Worm (Caenorhabditis elegans) whole organism, L4 larva: Measurements from ENCODE around the gene sph-1.

Experiments
- F37D6.2 ChIP-seq: sonication (generic microtip); optimal IDR thresholded peaks from 2 replicates; lab custom pipeline; 2016; ENCODE audit warnings: mild to moderate bottlenecking, missing genetic modification characterization, missing compliant biosample characterization
- F44E2.7 ChIP-seq: fragments of 200-800 bp; sonication (Bioruptor generic); IDR thresholded peaks from 2 replicates; pipeline ENCODE4 v2.1.2; 2022; ENCODE audit warnings: missing genetic modification characterization, missing compliant biosample characterization
- R02D3.7 ChIP-seq: fragments of 150-350 bp; sonication (generic microtip); optimal IDR thresholded peaks from 3 replicates; lab custom pipeline; 2014; ENCODE audit warnings: missing biosample characterization, missing genetic modification characterization
- Y105C5A.15 ChIP-seq: fragments of 200-800 bp; sonication (Bioruptor generic); IDR thresholded peaks from 2 replicates; pipeline ENCODE4 v1.3.6; 2022; ENCODE audit warnings: missing genetic modification characterization, missing compliant biosample characterization
- ZK546.5 ChIP-seq, 2 experiments: sonication (generic microtip); optimal IDR thresholded peaks; 2 replicates each; lab custom pipeline; 2017; ENCODE audit warnings: missing biosample characterization in 2 of 2, missing genetic modification characterization in 2 of 2
- ceh-28 ChIP-seq: fragments of 150-350 bp; optimal IDR thresholded peaks from 2 replicates; lab custom pipeline; 2014; ENCODE audit warnings: missing biosample characterization, missing genetic modification reagents, missing genetic modification characterization
- ceh-32 ChIP-seq: sonication (generic microtip); optimal IDR thresholded peaks from 2 replicates; lab custom pipeline; 2016; ENCODE audit warnings: mild to moderate bottlenecking, missing genetic modification characterization, missing compliant biosample characterization; ENCODE audit not compliant: poor library complexity
- ceh-44 ChIP-seq: fragments of 200-800 bp; sonication (Bioruptor generic); IDR thresholded peaks from 2 replicates; pipeline ENCODE4 v1.3.6; 2022; ENCODE audit warnings: missing genetic modification reagents, missing genetic modification characterization, missing compliant biosample characterization
- cey-2 ChIP-seq: sonication (generic microtip); optimal IDR thresholded peaks from 3 replicates; lab custom pipeline; 2017; ENCODE audit warnings: missing genetic modification characterization, mild to moderate bottlenecking, missing compliant biosample characterization, antibody characterized with exemption, borderline replicate concordance; ENCODE audit not compliant: insufficient read depth
- daf-16 ChIP-seq, 3 experiments: sonication (generic microtip); optimal IDR thresholded peaks; 2 replicates each; lab custom pipeline; 2016 to 2017; ENCODE audit warnings: missing genetic modification characterization in 3 of 3, missing genetic modification reagents in 3 of 3, mild to moderate bottlenecking in 2 of 3, missing compliant biosample characterization in 2 of 3, missing biosample characterization in 1 of 3, moderate library complexity in 1 of 3
- daf-8 ChIP-seq: fragments of 200-800 bp; sonication (Bioruptor generic); IDR thresholded peaks from 2 replicates; pipeline ENCODE4 v1.3.6; 2022; ENCODE audit warnings: missing genetic modification characterization, missing compliant biosample characterization
- dmd-6 ChIP-seq: fragments of 200-800 bp; sonication (Bioruptor generic); IDR thresholded peaks from 2 replicates; pipeline ENCODE4 v1.3.6; 2022; ENCODE audit warnings: missing genetic modification reagents, missing genetic modification characterization, missing compliant biosample characterization
- duxl-1 ChIP-seq: sonication (generic microtip); optimal IDR thresholded peaks from 2 replicates; lab custom pipeline; 2016; ENCODE audit warnings: mild to moderate bottlenecking, missing genetic modification characterization, moderate library complexity, missing compliant biosample characterization; ENCODE audit not compliant: poor library complexity
- dve-1 ChIP-seq: sonication (generic microtip); optimal IDR thresholded peaks from 2 replicates; lab custom pipeline; 2017; ENCODE audit warnings: antibody characterized with exemption, mild to moderate bottlenecking, missing genetic modification characterization, missing compliant biosample characterization; ENCODE audit not compliant: insufficient read depth
- egl-43 ChIP-seq: fragments of 200-800 bp; sonication (Bioruptor generic); IDR thresholded peaks from 2 replicates; pipeline ENCODE4 v1.3.6; 2022; ENCODE audit warnings: missing genetic modification reagents, missing genetic modification characterization, missing compliant biosample characterization
- hlh-11 ChIP-seq: fragments of 200-800 bp; sonication (Bioruptor generic); optimal IDR thresholded peaks from 2 replicates; lab custom pipeline; 2018; ENCODE audit warnings: mild to moderate bottlenecking, missing genetic modification characterization, missing compliant biosample characterization
- hlh-30 ChIP-seq: sonication (generic microtip); optimal IDR thresholded peaks from 2 replicates; lab custom pipeline; 2017; ENCODE audit warnings: antibody characterized with exemption, mild to moderate bottlenecking, missing genetic modification characterization, missing compliant biosample characterization; ENCODE audit not compliant: insufficient read depth
- lin-15B ChIP-seq: fragments of 150-350 bp; sonication (generic microtip); optimal IDR thresholded peaks from 3 replicates; lab custom pipeline; 2014; ENCODE audit warnings: missing biosample characterization, missing genetic modification characterization
- lin-29 ChIP-seq: fragments of 200-800 bp; sonication (Bioruptor generic); IDR thresholded peaks from 2 replicates; pipeline ENCODE4 v1.3.6; 2022; ENCODE audit warnings: missing genetic modification reagents, missing genetic modification characterization, missing compliant biosample characterization
- lsy-2 ChIP-seq, 2 experiments: fragments of 150-350 bp in 1 of 2; sonication (generic microtip) in 1 of 2; optimal IDR thresholded peaks; 2 replicates each; lab custom pipeline; 2014 to 2017; ENCODE audit warnings: missing biosample characterization in 2 of 2, missing genetic modification characterization in 2 of 2
- mep-1 ChIP-seq: fragments of 150-350 bp; sonication (generic microtip); optimal IDR thresholded peaks from 3 replicates; lab custom pipeline; 2014; ENCODE audit warnings: missing biosample characterization, missing genetic modification characterization
- mxl-3 ChIP-seq: fragments of 200-800 bp; sonication (Bioruptor generic); optimal IDR thresholded peaks from 2 replicates; lab custom pipeline; 2018; ENCODE audit warnings: mild to moderate bottlenecking, missing genetic modification characterization, missing compliant biosample characterization
- nhr-11 ChIP-seq: fragments of 150-350 bp; optimal IDR thresholded peaks from 2 replicates; lab custom pipeline; 2014; ENCODE audit warnings: missing biosample characterization, missing genetic modification characterization
- nhr-28 ChIP-seq: fragments of 150-350 bp; optimal IDR thresholded peaks from 2 replicates; lab custom pipeline; 2014; ENCODE audit warnings: missing biosample characterization, missing genetic modification characterization
- nhr-48 ChIP-seq: sonication (generic microtip); optimal IDR thresholded peaks from 2 replicates; lab custom pipeline; 2016; ENCODE audit warnings: mild to moderate bottlenecking, missing genetic modification characterization, missing compliant biosample characterization
- php-3 ChIP-seq: fragments of 200-800 bp; sonication (Bioruptor generic); IDR thresholded peaks from 2 replicates; pipeline ENCODE4 v1.3.6; 2022; ENCODE audit warnings: missing genetic modification reagents, missing genetic modification characterization, missing compliant biosample characterization
- pqm-1 ChIP-seq: sonication (generic microtip); optimal IDR thresholded peaks from 2 replicates; lab custom pipeline; 2017; ENCODE audit warnings: missing biosample characterization, missing genetic modification characterization
- set-16 ChIP-seq: fragments of 200-800 bp; sonication (Bioruptor generic); IDR thresholded peaks from 2 replicates; pipeline ENCODE4 v1.3.6; 2022; ENCODE audit warnings: missing genetic modification reagents, missing genetic modification characterization, missing compliant biosample characterization
- skn-1 ChIP-seq: fragments of 150-350 bp; optimal IDR thresholded peaks from 2 replicates; lab custom pipeline; 2014; ENCODE audit warnings: missing biosample characterization, missing genetic modification characterization
- spr-1 ChIP-seq: sonication (generic microtip); optimal IDR thresholded peaks from 2 replicates; lab custom pipeline; 2016; ENCODE audit warnings: mild to moderate bottlenecking, missing genetic modification characterization, missing compliant biosample characterization
- zfp-2 ChIP-seq: sonication (generic microtip); optimal IDR thresholded peaks from 2 replicates; lab custom pipeline; 2016; ENCODE audit warnings: mild to moderate bottlenecking, missing genetic modification characterization, missing compliant biosample characterization
- zfp-3 ChIP-seq: fragments of 200-800 bp; sonication (Bioruptor generic); conservative IDR thresholded peaks from 2 replicates; pipeline ENCODE4 v1.3.6; 2022; ENCODE audit warnings: missing genetic modification reagents, missing genetic modification characterization, missing compliant biosample characterization
- ztf-11 ChIP-seq: fragments of 150-350 bp; optimal IDR thresholded peaks from 2 replicates; lab custom pipeline; 2014; ENCODE audit warnings: missing biosample characterization, missing genetic modification characterization

Gene sph-1

ce11 chrIV:8163687-8164086 lies 30.3 kb upstream of the sph-1 start, which contains the start of gene clec-51 (continued):
- TF ChIP-seq ceh-32 (tag; lab: Kevin White, UChicago) (no peak), dmd-6 (GFP tag; lab: Robert Waterston, UW) (peak; percentile 67), set-16 (GFP tag; lab: Robert Waterston, UW) (no peak), mep-1 (no peak), F44E2.7 (GFP tag; lab: Robert Waterston, UW) (no peak), skn-1 (no peak), pqm-1 (tag; lab: Kevin White, UChicago) (peak; percentile 90), egl-43 (GFP tag; lab: Robert Waterston, UW) (no peak), dve-1 (tag; lab: Kevin White, UChicago) (peak; percentile 55), nhr-28 (tag; lab: Kevin White, UChicago) (peak; percentile 58)

DNA sequence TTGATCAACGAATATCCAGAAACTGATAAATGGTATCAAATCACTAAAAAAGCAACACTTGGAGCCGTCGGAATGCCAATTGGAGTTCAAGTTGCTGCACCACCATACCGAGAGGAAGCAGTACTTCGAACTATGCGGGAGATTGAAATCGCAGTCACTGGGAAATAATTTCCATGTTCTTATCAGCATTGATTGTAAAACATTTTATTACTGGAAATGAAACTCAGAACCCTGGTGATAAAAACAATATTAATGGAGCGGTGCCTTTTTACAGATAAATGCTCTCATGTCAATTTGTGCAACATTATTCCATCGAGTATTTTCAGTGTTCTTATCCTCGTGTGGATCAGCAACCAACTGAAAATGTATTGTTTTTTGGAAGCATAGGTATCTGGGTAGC lies 28.4 kb upstream of the sph-1 start:
- TF ChIP-seq F37D6.2 (tag; lab: Kevin White, UChicago) (no peak), ztf-11 (tag; lab: Kevin White, UChicago) (no peak), pqm-1 (tag; lab: Kevin White, UChicago) (peak; percentile 14), lsy-2 (tag; optimal IDR thresholded peaks at IDR 0.05; lab: Kevin White, UChicago) (no peak), ceh-28 (tag; lab: Kevin White, UChicago) (no peak), daf-16 (GFP tag; optimal IDR thresholded peaks at IDR 0.05; lab: Kevin White, UChicago) (no peak), daf-16 (tag; optimal IDR thresholded peaks at IDR 0.05; lab: Kevin White, UChicago) (peak; percentile 29), nhr-28 (tag; lab: Kevin White, UChicago) (peak; percentile 27), hlh-11 (peak; percentile 22), dmd-6 (GFP tag; lab: Robert Waterston, UW) (peak; percentile 48), zfp-2 (tag; lab: Kevin White, UChicago) (no peak), egl-43 (GFP tag; lab: Robert Waterston, UW) (no peak), php-3 (GFP tag; lab: Robert Waterston, UW) (peak; percentile 92), daf-8 (GFP tag; lab: Robert Waterston, UW) (no peak), lin-15B (tag; lab: Kevin White, UChicago) (no peak)

ce11 chrIV:8159995-8160394 lies 26.6 kb upstream of the sph-1 start:
- TF ChIP-seq dmd-6 (GFP tag; lab: Robert Waterston, UW) (peak; percentile 23; the same call in 1 of the 2 replicates), php-3 (GFP tag; lab: Robert Waterston, UW) (0 out of 2 replicates have a peak, but pooled peaks have one; percentile 32), dve-1 (tag; lab: Kevin White, UChicago) (peak; percentile 31), duxl-1 (no peak)

- TF ChIP-seq zfp-3 (GFP tag; lab: Robert Waterston, UW), result no peak
- no peak for TF ChIP-seq mxl-3 (GFP tag; lab: Kevin White, UChicago)
- TF ChIP-seq ceh-44 (GFP tag; lab: Robert Waterston, UW), result no peak
- TF ChIP-seq lin-29 (GFP tag; lab: Robert Waterston, UW), result no peak
- no peak for TF ChIP-seq hlh-30
- no peak for TF ChIP-seq nhr-48 (tag; lab: Kevin White, UChicago)
- TF ChIP-seq cey-2, result no peak
- no peak for TF ChIP-seq nhr-11 (tag; lab: Kevin White, UChicago)
- no peak for TF ChIP-seq spr-1 (tag; lab: Kevin White, UChicago)
- TF ChIP-seq ZK546.5 (tag; optimal IDR thresholded peaks at IDR 0.05; lab: Kevin White, UChicago), result no peak
- TF ChIP-seq daf-16 (GFP tag; optimal IDR thresholded peaks at IDR 0.05; lab: Kevin White, UChicago), result no peak
- TF ChIP-seq daf-16 (tag; optimal IDR thresholded peaks at IDR 0.05; lab: Kevin White, UChicago), result no peak
- TF ChIP-seq R02D3.7 (tag; lab: Kevin White, UChicago), result no peak
- no peak for TF ChIP-seq Y105C5A.15
- TF ChIP-seq, all 104 proteins: peak for 0
These were observed 25.7 kb upstream of the sph-1 start, which contains the start of gene faah-1 for ce11 chrIV:8159087-8159486. TSS of gene faah-1 (plus strand) at chrIV:8159387.
